Worm (Caenorhabditis elegans) whole organism, L4 larva: ENCODE data around the gene osgn-1.
"Not testable (repeated sequence)": the region's sequence is repeated elsewhere in the genome, so short reads cannot be mapped to it uniquely, and the experiment has no call there.

ENCODE experiments used
- D1046.2 ChIP-seq: fragments of 200-800 bp; sonication (Bioruptor generic); IDR thresholded peaks from 2 replicates; pipeline ENCODE4 v1.3.6; 2022; ENCODE audit warnings: missing genetic modification characterization, missing compliant biosample characterization
- T26A8.4 ChIP-seq: fragments of 200-800 bp; sonication (Bioruptor generic); IDR thresholded peaks from 2 replicates; pipeline ENCODE4 v1.3.6; 2022; ENCODE audit warnings: missing genetic modification characterization, missing compliant biosample characterization
- Y48G9A.11 ChIP-seq: fragments of 200-800 bp; sonication (Bioruptor generic); IDR thresholded peaks from 2 replicates; pipeline ENCODE4 v1.3.6; 2022; ENCODE audit warnings: missing genetic modification reagents, missing genetic modification characterization, missing compliant biosample characterization
- ZK337.2 ChIP-seq: fragments of 200-800 bp; sonication (Bioruptor generic); IDR thresholded peaks from 2 replicates; pipeline ENCODE4 v1.3.6; 2022; ENCODE audit warnings: missing genetic modification reagents, missing genetic modification characterization, missing compliant biosample characterization
- ZK546.5 ChIP-seq, 2 experiments: sonication (generic microtip); optimal IDR thresholded peaks; 2 replicates each; lab custom pipeline; 2017; ENCODE audit warnings: missing biosample characterization in 2 of 2, missing genetic modification characterization in 2 of 2
- arid-1 ChIP-seq: fragments of 200-800 bp; sonication (Bioruptor generic); conservative IDR thresholded peaks from 2 replicates; pipeline ENCODE4 v1.3.6; 2022; ENCODE audit warnings: missing genetic modification reagents, missing genetic modification characterization, missing compliant biosample characterization
- ceh-20 ChIP-seq: fragments of 200-800 bp; sonication (Bioruptor generic); IDR thresholded peaks from 2 replicates; pipeline ENCODE4 v1.3.6; 2022; ENCODE audit warnings: missing genetic modification reagents, missing genetic modification characterization, missing compliant biosample characterization
- ctbp-1 ChIP-seq: fragments of 200-800 bp; sonication (Bioruptor generic); IDR thresholded peaks from 2 replicates; pipeline ENCODE4 v1.3.6; 2022; ENCODE audit warnings: missing genetic modification reagents, missing genetic modification characterization, missing compliant biosample characterization
- daf-8 ChIP-seq: fragments of 200-800 bp; sonication (Bioruptor generic); IDR thresholded peaks from 2 replicates; pipeline ENCODE4 v1.3.6; 2022; ENCODE audit warnings: missing genetic modification characterization, missing compliant biosample characterization
- dmd-6 ChIP-seq: fragments of 200-800 bp; sonication (Bioruptor generic); IDR thresholded peaks from 2 replicates; pipeline ENCODE4 v1.3.6; 2022; ENCODE audit warnings: missing genetic modification reagents, missing genetic modification characterization, missing compliant biosample characterization
- dmd-8 ChIP-seq: fragments of 200-800 bp; sonication (Bioruptor generic); IDR thresholded peaks from 2 replicates; pipeline ENCODE4 v1.3.6; 2022; ENCODE audit warnings: missing genetic modification characterization, missing compliant biosample characterization
- dmd-9 ChIP-seq: fragments of 200-800 bp; sonication (Bioruptor generic); IDR thresholded peaks from 2 replicates; pipeline ENCODE4 v1.3.6; 2022; ENCODE audit warnings: missing genetic modification reagents, missing genetic modification characterization, missing compliant biosample characterization
- dpl-1 ChIP-seq: fragments of 150-350 bp; optimal IDR thresholded peaks from 2 replicates; lab custom pipeline; 2014; ENCODE audit warnings: missing biosample characterization, missing genetic modification reagents, missing genetic modification characterization
- egl-43 ChIP-seq: fragments of 200-800 bp; sonication (Bioruptor generic); IDR thresholded peaks from 2 replicates; pipeline ENCODE4 v1.3.6; 2022; ENCODE audit warnings: missing genetic modification reagents, missing genetic modification characterization, missing compliant biosample characterization
- hlh-11 ChIP-seq: fragments of 200-800 bp; sonication (Bioruptor generic); optimal IDR thresholded peaks from 2 replicates; lab custom pipeline; 2018; ENCODE audit warnings: mild to moderate bottlenecking, missing genetic modification characterization, missing compliant biosample characterization
- hmg-1.1 ChIP-seq: fragments of 200-800 bp; sonication (Bioruptor generic); IDR thresholded peaks from 2 replicates; pipeline ENCODE4 v1.3.6; 2022; ENCODE audit warnings: missing genetic modification reagents, missing genetic modification characterization, missing compliant biosample characterization
- lin-1 ChIP-seq: fragments of 200-800 bp; sonication (Bioruptor generic); IDR thresholded peaks from 2 replicates; pipeline ENCODE4 v1.3.6; 2022; ENCODE audit warnings: missing genetic modification reagents, missing genetic modification characterization, missing compliant biosample characterization
- lin-29 ChIP-seq: fragments of 200-800 bp; sonication (Bioruptor generic); IDR thresholded peaks from 2 replicates; pipeline ENCODE4 v1.3.6; 2022; ENCODE audit warnings: missing genetic modification reagents, missing genetic modification characterization, missing compliant biosample characterization
- lin-38 ChIP-seq: fragments of 200-800 bp; sonication (Bioruptor generic); IDR thresholded peaks from 2 replicates; pipeline ENCODE4 v1.3.6; 2022; ENCODE audit warnings: missing genetic modification reagents, missing genetic modification characterization, missing compliant biosample characterization
- lsy-2 ChIP-seq, 2 experiments: fragments of 150-350 bp in 1 of 2; sonication (generic microtip) in 1 of 2; optimal IDR thresholded peaks; 2 replicates each; lab custom pipeline; 2014 to 2017; ENCODE audit warnings: missing biosample characterization in 2 of 2, missing genetic modification characterization in 2 of 2
- madf-5 ChIP-seq, 2 experiments: fragments of 200-800 bp; sonication (Bioruptor generic); IDR thresholded peaks; 2 replicates each; pipeline ENCODE4 v1.3.6; 2022; ENCODE audit warnings: missing compliant biosample characterization in 2 of 2, missing genetic modification characterization in 2 of 2
- madf-9 ChIP-seq: fragments of 200-800 bp; sonication (Bioruptor generic); conservative IDR thresholded peaks from 2 replicates; pipeline ENCODE4 v1.3.6; 2022; ENCODE audit warnings: missing genetic modification reagents, missing genetic modification characterization, missing compliant biosample characterization
- mdt-29 ChIP-seq: fragments of 200-800 bp; sonication (Bioruptor generic); IDR thresholded peaks from 2 replicates; pipeline ENCODE4 v1.3.6; 2022; ENCODE audit warnings: missing genetic modification reagents, missing genetic modification characterization, missing compliant biosample characterization
- mes-2 ChIP-seq: sonication (generic microtip); optimal IDR thresholded peaks from 2 replicates; lab custom pipeline; 2016; ENCODE audit warnings: missing genotype, mild to moderate bottlenecking, missing genetic modification characterization, missing compliant biosample characterization; ENCODE audit not compliant: poor library complexity, severe bottlenecking
- mxl-2 ChIP-seq: fragments of 200-800 bp; sonication (Bioruptor generic); conservative IDR thresholded peaks from 2 replicates; pipeline ENCODE4 v1.3.6; 2022; ENCODE audit warnings: missing genetic modification reagents, missing genetic modification characterization, missing compliant biosample characterization
- nhr-41 ChIP-seq: fragments of 200-800 bp; sonication (Bioruptor generic); IDR thresholded peaks from 2 replicates; pipeline ENCODE4 v1.3.6; 2022; ENCODE audit warnings: missing genetic modification reagents, missing genetic modification characterization, missing compliant biosample characterization
- nhr-42 ChIP-seq: fragments of 200-800 bp; sonication (Bioruptor generic); IDR thresholded peaks from 2 replicates; pipeline ENCODE4 v1.3.6; 2022; ENCODE audit warnings: missing genetic modification characterization, missing compliant biosample characterization
- pha-4 ChIP-seq, 2 experiments: fragments of 150-350 bp in 1 of 2; fragments of 200-800 bp in 1 of 2; sonication (Bioruptor generic) in 1 of 2; IDR thresholded peaks in 1 of 2; optimal IDR thresholded peaks in 1 of 2; 2 replicates each; pipeline versions ENCODE4 v1.3.6 to Lab custom; 2014 to 2022; ENCODE audit warnings: missing genetic modification characterization in 2 of 2, missing genetic modification reagents in 2 of 2, missing biosample characterization in 1 of 2, missing compliant biosample characterization in 1 of 2
- php-3 ChIP-seq: fragments of 200-800 bp; sonication (Bioruptor generic); IDR thresholded peaks from 2 replicates; pipeline ENCODE4 v1.3.6; 2022; ENCODE audit warnings: missing genetic modification reagents, missing genetic modification characterization, missing compliant biosample characterization
- rbr-2 ChIP-seq: sonication (generic microtip); optimal IDR thresholded peaks from 2 replicates; lab custom pipeline; 2016; ENCODE audit warnings: missing genotype, missing genetic modification characterization, missing compliant biosample characterization
- saeg-2 ChIP-seq: fragments of 200-800 bp; sonication (Bioruptor generic); IDR thresholded peaks from 2 replicates; pipeline ENCODE4 v1.3.6; 2022; ENCODE audit warnings: missing genetic modification reagents, missing genetic modification characterization, missing compliant biosample characterization
- sdz-12 ChIP-seq: fragments of 200-800 bp; sonication (Bioruptor generic); optimal IDR thresholded peaks from 2 replicates; lab custom pipeline; 2018; ENCODE audit warnings: mild to moderate bottlenecking, missing genetic modification characterization, missing compliant biosample characterization
- set-16 ChIP-seq: fragments of 200-800 bp; sonication (Bioruptor generic); IDR thresholded peaks from 2 replicates; pipeline ENCODE4 v1.3.6; 2022; ENCODE audit warnings: missing genetic modification reagents, missing genetic modification characterization, missing compliant biosample characterization
- spr-3 ChIP-seq: fragments of 200-800 bp; sonication (Bioruptor generic); optimal IDR thresholded peaks from 2 replicates; lab custom pipeline; 2018; ENCODE audit warnings: mild to moderate bottlenecking, missing genetic modification characterization, missing compliant biosample characterization
- tra-1 ChIP-seq: fragments of 200-800 bp; sonication (Bioruptor generic); IDR thresholded peaks from 2 replicates; pipeline ENCODE4 v1.3.6; 2022; ENCODE audit warnings: missing genetic modification reagents, missing genetic modification characterization, missing compliant biosample characterization
- vab-7 ChIP-seq: fragments of 200-800 bp; sonication (Bioruptor generic); IDR thresholded peaks from 2 replicates; pipeline ENCODE4 v1.3.6; 2022; ENCODE audit warnings: missing genetic modification reagents, missing genetic modification characterization, missing compliant biosample characterization
- zfp-3 ChIP-seq: fragments of 200-800 bp; sonication (Bioruptor generic); conservative IDR thresholded peaks from 2 replicates; pipeline ENCODE4 v1.3.6; 2022; ENCODE audit warnings: missing genetic modification reagents, missing genetic modification characterization, missing compliant biosample characterization

Gene osgn-1

ce11 chrIV:4184767-4185166, 22.4 kb upstream of the osgn-1 start:
- peak; percentile 32 for TF ChIP-seq rbr-2 (tag; lab: Kevin White, UChicago)
- TF ChIP-seq nhr-41 (GFP tag; lab: Robert Waterston, UW) = 0 out of 2 replicates have a peak, but pooled peaks have one; percentile 30
- TF ChIP-seq madf-5 (GFP tag; IDR thresholded peaks at IDR 0.05; lab: Robert Waterston, UW) = peak in 1 of 2 experiments; percentile 88; a peak in 2 of 4 replicates
- peak; percentile 95 for TF ChIP-seq egl-43
- TF ChIP-seq hlh-11 (tag; lab: Kevin White, UChicago) = peak; percentile 3
- TF ChIP-seq dmd-8 (GFP tag; lab: Robert Waterston, UW) = 0 out of 2 replicates have a peak, but pooled peaks have one; percentile 12
- TF ChIP-seq dmd-6 (GFP tag; lab: Robert Waterston, UW) = peak; percentile 95
- TF ChIP-seq vab-7 = peak; percentile 81
- TF ChIP-seq ceh-20 (GFP tag; lab: Robert Waterston, UW) = peak; percentile 98
- peak; percentile 82; the same call in 1 of the 2 replicates for TF ChIP-seq daf-8
- peak; percentile 85 for TF ChIP-seq pha-4 (GFP tag; IDR thresholded peaks at IDR 0.05; lab: Robert Waterston, UW)
- TF ChIP-seq pha-4 (tag; optimal IDR thresholded peaks at IDR 0.05; lab: Kevin White, UChicago) = not testable (repeated sequence)
- TF ChIP-seq mes-2 (tag; lab: Kevin White, UChicago) = peak; percentile 53
- peak; percentile 33 for TF ChIP-seq dpl-1
- TF ChIP-seq lin-1 = 0 out of 2 replicates have a peak, but pooled peaks have one; percentile 43
- TF ChIP-seq tra-1 (GFP tag; lab: Robert Waterston, UW) = peak; percentile 95
- peak; percentile 82 for TF ChIP-seq ZK337.2
- TF ChIP-seq lsy-2 (tag; optimal IDR thresholded peaks at IDR 0.05; lab: Kevin White, UChicago) = peak; percentile 28 to 77
- TF ChIP-seq lin-29 (GFP tag; lab: Robert Waterston, UW) = peak; percentile 98
- peak; percentile 100 for TF ChIP-seq lin-38 (GFP tag; lab: Robert Waterston, UW)
- peak; percentile 97 for TF ChIP-seq nhr-42
- peak; percentile 96 for TF ChIP-seq T26A8.4 (GFP tag; lab: Robert Waterston, UW)
- peak; percentile 83 for TF ChIP-seq madf-9
- TF ChIP-seq D1046.2 (GFP tag; lab: Robert Waterston, UW) = peak; percentile 96
- peak; percentile 83 for TF ChIP-seq mdt-29 (GFP tag; lab: Robert Waterston, UW)
- TF ChIP-seq mxl-2 (GFP tag; lab: Robert Waterston, UW) = 0 out of 2 replicates have a peak, but pooled peaks have one; percentile 14
- peak; percentile 95 for TF ChIP-seq dmd-9 (GFP tag; lab: Robert Waterston, UW)
- peak; percentile 92 for TF ChIP-seq php-3 (GFP tag; lab: Robert Waterston, UW)
- peak; percentile 93 for TF ChIP-seq zfp-3 (GFP tag; lab: Robert Waterston, UW)
- peak; percentile 98 for TF ChIP-seq hmg-1.1 (GFP tag; lab: Robert Waterston, UW)
- TF ChIP-seq set-16 (GFP tag; lab: Robert Waterston, UW) = peak; percentile 51; the same call in 1 of the 2 replicates
- peak; percentile 70 for TF ChIP-seq Y48G9A.11 (GFP tag; lab: Robert Waterston, UW)
- TF ChIP-seq ctbp-1 (GFP tag; lab: Robert Waterston, UW) = peak; percentile 92
- peak; percentile 88 for TF ChIP-seq saeg-2 (GFP tag; lab: Robert Waterston, UW)
- peak; percentile 84 for TF ChIP-seq arid-1 (GFP tag; lab: Robert Waterston, UW)

DNA sequence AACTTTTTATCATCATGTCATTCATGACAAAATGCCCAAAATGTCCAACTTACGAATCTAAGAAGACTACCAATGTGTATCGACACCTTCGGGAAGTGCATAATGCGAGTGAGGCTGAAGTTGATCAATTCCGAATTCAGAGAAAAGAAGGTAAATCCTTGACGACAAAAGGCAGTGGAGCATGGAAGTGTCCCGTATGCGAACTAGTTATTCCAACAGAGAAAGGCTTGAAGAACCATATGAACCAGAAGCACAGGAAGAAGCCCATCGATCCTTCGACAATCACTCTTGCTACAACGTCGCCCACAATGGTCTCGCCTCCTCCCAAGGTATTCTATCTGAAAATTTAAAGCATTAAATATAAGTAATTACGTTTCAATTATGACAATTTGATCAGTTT, 21.1 kb upstream of the osgn-1 start, which contains the start of gene K08D10.11:
TSS of gene K08D10.11 (minus strand) at position 101 of the 400 bp plus-strand sequence.
- TF ChIP-seq lsy-2 (tag; optimal IDR thresholded peaks at IDR 0.05; lab: Kevin White, UChicago); madf-9; sdz-12: not testable (repeated sequence)

DNA sequence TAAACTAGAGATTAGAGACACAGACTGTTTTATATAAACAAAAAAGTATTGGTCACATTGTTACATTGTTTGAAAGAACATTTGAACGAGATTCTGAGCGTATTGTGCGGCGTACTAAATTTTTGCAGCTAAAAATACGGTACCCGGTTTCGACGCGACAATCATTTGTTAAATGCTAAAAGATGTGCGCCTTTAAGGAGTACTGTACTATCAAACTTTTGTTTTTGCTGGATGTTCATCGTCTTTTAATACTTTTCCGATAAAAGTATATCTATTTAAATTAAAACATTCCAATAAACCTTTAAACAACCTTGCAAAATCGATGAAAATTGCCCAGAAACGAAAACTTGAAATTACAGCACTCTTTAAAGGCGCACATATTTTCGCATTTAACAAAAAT, 10.5 kb upstream of the osgn-1 start, which contains the start of gene K06B9.6:
TSS of gene K06B9.6 (minus strand) at position 101 of the 400 bp plus-strand sequence.
- TF ChIP-seq T26A8.4 (GFP tag; lab: Robert Waterston, UW); spr-3; ZK546.5 (tag; optimal IDR thresholded peaks at IDR 0.05; lab: Kevin White, UChicago): not testable (repeated sequence)
